Fruit fly (Drosophila melanogaster) whole organism, prepupa: Measurements from ENCODE around the gene Tmtc4.

Experiments
- Blimp-1 ChIP-seq: fragments of 200-800 bp; sonication (Bioruptor generic); optimal IDR thresholded peaks from 3 replicates; lab custom pipeline; 2017; ENCODE audit warnings: missing biosample characterization, missing genetic modification characterization, mild to moderate bottlenecking, moderate library complexity, missing genetic modification reagents
- CG34406 ChIP-seq: fragments of 200-800 bp; sonication (Bioruptor generic); optimal IDR thresholded peaks from 3 replicates; lab custom pipeline; 2016; ENCODE audit warnings: missing biosample characterization, missing genetic modification characterization
- CG8632 ChIP-seq: fragments of 200-800 bp; sonication (Bioruptor generic); optimal IDR thresholded peaks from 3 replicates; lab custom pipeline; 2016; ENCODE audit warnings: missing biosample characterization, missing genetic modification characterization
- Eip78C ChIP-seq: fragments of 200-800 bp; sonication (Bioruptor generic); peaks from one replicate; lab custom pipeline; 2016; ENCODE audit warnings: missing biosample characterization, missing genetic modification characterization
- OdsH ChIP-seq: fragments of 200-800 bp; sonication (Bioruptor generic); optimal IDR thresholded peaks from 3 replicates; lab custom pipeline; 2016; ENCODE audit warnings: missing biosample characterization, missing genetic modification characterization
- vri ChIP-seq: fragments of 200-800 bp; sonication (Bioruptor generic); optimal IDR thresholded peaks from 3 replicates; lab custom pipeline; 2016; ENCODE audit warnings: missing biosample characterization, mild to moderate bottlenecking, missing genetic modification characterization

dm6 chr3R:15330472-15330871 lies 20.6 kb upstream of the Tmtc4 start, which contains the start of gene mRpL9:
- TF ChIP-seq Blimp-1 (GFP tag; lab: Kevin White, UChicago) (no peak), Eip78C (GFP tag; lab: Kevin White, UChicago) (no peak), CG34406 (GFP tag; lab: Kevin White, UChicago) (no peak), vri (no peak), OdsH (GFP tag; lab: Kevin White, UChicago) (no peak), CG8632 (GFP tag; lab: Kevin White, UChicago) (no peak)
